Worm (Caenorhabditis elegans): Measurements from ENCODE around the gene aagr-2.

ce11 chrII:4866045-4866444 lies 59.0 kb downstream of the aagr-2 start:
- TF ChIP-seq fkh-10 (GFP tag; optimal IDR thresholded peaks at IDR 0.05) (no peak), egl-27 (tag; optimal IDR thresholded peaks at IDR 0.05) (no peak), snpc-4 (tag; optimal IDR thresholded peaks at IDR 0.05) (no peak)
